Fruit fly (Drosophila melanogaster) whole organism, pupa: ENCODE data around the gene CG10862.

Experiments used
- CG10348 ChIP-seq: fragments of 200-800 bp; sonication (Bioruptor generic); IDR thresholded peaks from 2 replicates; pipeline ENCODE4 v1.3.6; 2022; ENCODE audit warnings: missing biosample characterization, missing genetic modification characterization
- CG12605 ChIP-seq: fragments of 200-800 bp; sonication (Bioruptor generic); IDR thresholded peaks from 2 replicates; pipeline ENCODE4 v1.3.6; 2022; ENCODE audit warnings: missing biosample characterization, missing genetic modification characterization
- CG13204 ChIP-seq: fragments of 200-800 bp; sonication (Bioruptor generic); optimal IDR thresholded peaks from 2 replicates; lab custom pipeline; 2018; ENCODE audit warnings: missing biosample characterization, mild to moderate bottlenecking, missing genetic modification characterization, moderate library complexity
- CG14655 ChIP-seq: fragments of 200-800 bp; sonication (Bioruptor generic); optimal IDR thresholded peaks from 3 replicates; lab custom pipeline; 2017; ENCODE audit warnings: mild to moderate bottlenecking, missing biosample characterization, missing genetic modification reagents, missing genetic modification characterization
- CG15710 ChIP-seq: fragments of 200-800 bp; sonication (Bioruptor generic); optimal IDR thresholded peaks from 2 replicates; lab custom pipeline; 2018; ENCODE audit warnings: missing biosample characterization, mild to moderate bottlenecking, missing genetic modification characterization, moderate library complexity
- CG17806 ChIP-seq: fragments of 200-800 bp; sonication (Bioruptor generic); optimal IDR thresholded peaks from 2 replicates; lab custom pipeline; 2018; ENCODE audit warnings: missing biosample characterization, mild to moderate bottlenecking, missing genetic modification characterization, moderate library complexity
- CG32121 ChIP-seq: fragments of 200-800 bp; sonication (Bioruptor generic); IDR thresholded peaks from 2 replicates; pipeline ENCODE4 v1.3.6; 2022; ENCODE audit warnings: missing biosample characterization, missing genetic modification characterization
- CG34367 ChIP-seq: fragments of 200-800 bp; sonication (Bioruptor generic); optimal IDR thresholded peaks from 2 replicates; lab custom pipeline; 2018; ENCODE audit warnings: missing biosample characterization, mild to moderate bottlenecking, missing genetic modification characterization
- CG4496 ChIP-seq: fragments of 200-800 bp; sonication (Bioruptor generic); IDR thresholded peaks from 3 replicates; pipeline ENCODE4 v1.3.6; 2022; ENCODE audit warnings: missing biosample characterization, missing genetic modification characterization
- CG8159 ChIP-seq: fragments of 200-800 bp; sonication (Bioruptor generic); optimal IDR thresholded peaks from 3 replicates; lab custom pipeline; 2018; ENCODE audit warnings: missing biosample characterization, mild to moderate bottlenecking, missing genetic modification characterization, moderate library complexity
- CG8301 ChIP-seq: fragments of 200-800 bp; sonication (Bioruptor generic); optimal IDR thresholded peaks from 2 replicates; lab custom pipeline; 2018; ENCODE audit warnings: missing biosample characterization, mild to moderate bottlenecking, missing genetic modification characterization
- CG9948 ChIP-seq: fragments of 200-800 bp; sonication (Bioruptor generic); optimal IDR thresholded peaks from 2 replicates; lab custom pipeline; 2018; ENCODE audit warnings: missing biosample characterization, mild to moderate bottlenecking, missing genetic modification characterization, moderate library complexity
- D1 ChIP-seq: fragments of 200-800 bp; sonication (Bioruptor generic); optimal IDR thresholded peaks from 2 replicates; lab custom pipeline; 2018; ENCODE audit warnings: missing biosample characterization, mild to moderate bottlenecking, missing genetic modification characterization, moderate library complexity
- EcR ChIP-seq: fragments of 200-800 bp; sonication (Bioruptor generic); optimal IDR thresholded peaks from 3 replicates; lab custom pipeline; 2019; ENCODE audit warnings: missing biosample characterization, missing genetic modification characterization, mild to moderate bottlenecking, moderate library complexity, missing genetic modification reagents
- Ets98B ChIP-seq: fragments of 200-800 bp; sonication (Bioruptor generic); IDR thresholded peaks from 2 replicates; pipeline ENCODE4 v1.3.6; 2022; ENCODE audit warnings: missing biosample characterization, missing genetic modification characterization
- Pif1A ChIP-seq: fragments of 200-800 bp; sonication (Bioruptor generic); optimal IDR thresholded peaks from 3 replicates; lab custom pipeline; 2016; ENCODE audit warnings: missing biosample characterization, missing genetic modification characterization
- Pif1B ChIP-seq: fragments of 200-800 bp; sonication (Bioruptor generic); optimal IDR thresholded peaks from 3 replicates; lab custom pipeline; 2016; ENCODE audit warnings: missing biosample characterization, missing genetic modification characterization
- Snoo ChIP-seq: fragments of 200-800 bp; sonication (Bioruptor generic); optimal IDR thresholded peaks from 3 replicates; lab custom pipeline; 2017; ENCODE audit warnings: missing biosample characterization, mild to moderate bottlenecking, missing genetic modification characterization, inconsistent platforms
- fd96Ca ChIP-seq: fragments of 200-800 bp; sonication (Bioruptor generic); IDR thresholded peaks from 3 replicates; pipeline ENCODE4 v1.3.6; 2022; ENCODE audit warnings: missing biosample characterization, missing genetic modification characterization
- gl ChIP-seq: fragments of 200-800 bp; sonication (Bioruptor generic); optimal IDR thresholded peaks from 2 replicates; lab custom pipeline; 2018; ENCODE audit warnings: missing biosample characterization, mild to moderate bottlenecking, missing genetic modification characterization
- rn ChIP-seq: fragments of 200-800 bp; sonication (Bioruptor generic); IDR thresholded peaks from 2 replicates; pipeline ENCODE4 v1.3.6; 2022; ENCODE audit warnings: missing biosample characterization, missing genetic modification characterization

Gene CG10862

DNA sequence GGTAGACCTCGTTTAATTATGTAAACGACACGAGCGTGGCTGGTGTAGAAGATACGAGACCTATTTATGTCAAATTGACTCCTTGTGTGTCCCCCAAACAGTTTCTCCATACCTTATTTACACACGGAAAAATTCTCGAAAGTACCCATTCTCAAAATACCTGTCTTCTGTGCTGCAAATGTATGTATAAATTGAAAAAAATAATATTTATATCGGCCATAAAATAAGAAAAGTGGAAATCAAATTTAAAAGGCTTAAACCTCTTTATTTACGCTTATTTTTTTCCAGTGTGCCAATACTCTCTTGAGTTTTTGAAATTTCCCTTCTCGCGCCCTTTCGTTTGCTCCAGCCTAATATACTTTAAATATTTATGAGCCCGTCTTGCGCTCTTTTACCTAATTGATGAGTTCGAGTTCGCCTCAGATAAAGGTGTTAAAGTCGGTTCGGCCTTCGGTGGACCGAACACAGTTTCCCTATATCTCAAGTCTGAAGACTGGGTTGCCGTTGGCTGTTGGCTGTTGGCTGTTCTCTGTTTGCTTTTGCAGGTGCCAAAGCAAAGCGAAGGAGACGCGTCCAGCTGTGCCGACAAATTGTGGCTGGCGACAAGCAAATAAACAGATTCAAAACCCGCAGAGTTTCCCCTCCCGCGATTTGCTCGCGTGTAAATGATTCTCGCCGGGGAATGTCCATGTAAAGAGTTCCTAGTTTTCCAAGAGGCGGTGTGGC lies 15.8 kb downstream of the CG10862 start:
- TF ChIP-seq Ets98B (GFP tag; lab: Robert Waterston, UW) (no peak), CG10348 (GFP tag; lab: Robert Waterston, UW) (no peak), rn (GFP tag; lab: Robert Waterston, UW) (no peak), CG34367 (tag; lab: Kevin White, UChicago) (peak; percentile 32), CG13204 (GFP tag; lab: Kevin White, UChicago) (no peak), Snoo (no peak), fd96Ca (no peak), Pif1A (GFP tag; lab: Kevin White, UChicago) (peak; percentile 26), CG14655 (GFP tag; lab: Kevin White, UChicago) (no peak), D1 (no peak), CG4496 (no peak), CG8159 (tag; lab: Kevin White, UChicago) (peak; percentile 12), CG15710 (tag; lab: Kevin White, UChicago) (peak; percentile 31), CG8301 (tag; lab: Kevin White, UChicago) (no peak), Pif1B (no peak), EcR (no peak), CG17806 (peak; percentile 2), CG12605 (no peak), CG9948 (tag; lab: Kevin White, UChicago) (peak; percentile 54), CG32121 (no peak), gl (tag; lab: Kevin White, UChicago) (no peak)

DNA sequence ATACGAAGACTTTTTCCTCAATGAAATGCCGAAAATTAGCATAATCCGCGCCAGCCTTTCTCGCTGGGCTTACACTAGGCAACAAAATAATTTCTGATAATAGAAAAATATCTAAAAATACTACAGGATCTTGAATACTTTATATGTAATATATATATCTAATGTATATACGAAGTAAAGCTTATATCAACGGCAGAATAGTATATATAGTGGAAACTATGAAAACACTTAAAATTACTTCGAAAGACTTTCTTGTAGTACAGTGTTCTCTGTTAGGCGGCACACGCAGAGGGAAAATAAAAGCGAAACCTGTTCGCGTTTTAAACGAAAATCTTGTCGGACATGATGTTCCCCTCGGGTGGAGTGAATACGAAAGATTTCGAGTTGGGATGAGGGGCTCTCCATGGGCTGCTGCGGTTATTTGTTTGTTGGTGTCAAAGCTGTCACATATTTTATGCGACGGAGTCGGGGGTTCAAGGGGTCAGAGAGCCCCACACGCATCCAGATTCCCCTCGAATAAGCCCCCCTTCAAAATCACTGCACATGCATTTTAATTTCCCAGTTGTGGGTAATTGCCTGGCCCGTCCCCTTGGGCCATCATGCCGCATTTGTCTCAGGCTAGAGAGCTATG lies 20.3 kb downstream of the CG10862 start:
- TF ChIP-seq rn (GFP tag; lab: Robert Waterston, UW), result no peak
- TF ChIP-seq EcR, result peak; percentile 9
- TF ChIP-seq CG32121, result peak; percentile 73
- TF ChIP-seq CG17806, result peak; percentile 82
- TF ChIP-seq CG15710 (tag; lab: Kevin White, UChicago), result peak; percentile 66
- TF ChIP-seq CG14655 (GFP tag; lab: Kevin White, UChicago), result peak; percentile 82
- TF ChIP-seq Ets98B (GFP tag; lab: Robert Waterston, UW), result peak; percentile 53
- TF ChIP-seq CG8159 (tag; lab: Kevin White, UChicago), result peak; percentile 83
- TF ChIP-seq CG12605, result peak; percentile 58
- no peak for TF ChIP-seq CG10348 (GFP tag; lab: Robert Waterston, UW)
- TF ChIP-seq CG8301 (tag; lab: Kevin White, UChicago), result peak; percentile 74
- TF ChIP-seq CG9948 (tag; lab: Kevin White, UChicago), result peak; percentile 69
- peak; percentile 59 for TF ChIP-seq Pif1A (GFP tag; lab: Kevin White, UChicago)
- TF ChIP-seq CG13204 (GFP tag; lab: Kevin White, UChicago), result peak; percentile 37
- no peak for TF ChIP-seq D1
- TF ChIP-seq CG4496, result peak; percentile 72
- peak; percentile 78 for TF ChIP-seq Pif1B
- peak; percentile 46 for TF ChIP-seq CG34367 (tag; lab: Kevin White, UChicago)
- peak; percentile 66; the same call in 1 of the 3 replicates for TF ChIP-seq fd96Ca
- TF ChIP-seq Snoo, result peak; percentile 42
- TF ChIP-seq gl (tag; lab: Kevin White, UChicago), result no peak

DNA sequence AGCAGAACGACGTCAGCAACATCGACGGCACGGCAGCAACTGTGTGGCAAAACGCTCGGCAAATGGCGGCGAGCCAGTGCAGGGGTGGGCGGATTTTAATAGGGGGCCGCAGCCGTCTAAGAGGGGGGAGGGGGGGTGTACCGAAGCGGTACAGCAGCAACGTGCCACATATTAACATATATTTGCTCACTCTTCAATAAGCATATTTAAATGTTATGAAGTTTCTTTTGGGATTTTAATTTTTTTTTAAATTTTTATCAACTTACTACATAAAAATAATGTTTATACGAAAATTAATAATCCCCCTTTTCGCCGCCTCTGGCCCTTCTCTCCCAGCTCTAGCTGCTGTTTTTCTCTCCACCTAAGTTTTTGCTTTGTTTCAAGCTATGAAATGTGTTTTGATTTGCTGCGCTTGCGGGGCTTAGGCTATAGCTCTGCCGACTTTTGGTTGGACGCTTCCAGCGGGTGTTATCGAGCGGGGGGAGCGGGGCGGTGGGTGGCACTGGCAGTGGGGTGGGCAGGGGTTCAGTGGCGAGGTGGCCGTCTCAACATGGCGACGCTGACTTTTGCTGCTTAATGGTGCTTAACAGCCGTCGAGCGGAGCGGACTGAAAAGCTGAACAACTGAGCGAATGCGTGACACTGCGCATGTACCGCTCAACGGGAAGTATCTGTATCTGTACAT lies 21.9 kb downstream of the CG10862 start:
- TF ChIP-seq Snoo (no peak), Pif1B (no peak), CG13204 (GFP tag; lab: Kevin White, UChicago) (no peak), CG8159 (tag; lab: Kevin White, UChicago) (peak; percentile 66), CG9948 (tag; lab: Kevin White, UChicago) (peak; percentile 70), CG14655 (GFP tag; lab: Kevin White, UChicago) (peak; percentile 70), fd96Ca (peak; percentile 92), rn (GFP tag; lab: Robert Waterston, UW) (peak; percentile 69), CG17806 (peak; percentile 40), Ets98B (GFP tag; lab: Robert Waterston, UW) (peak; percentile 80), CG34367 (tag; lab: Kevin White, UChicago) (peak; percentile 41), CG12605 (peak; percentile 41; the same call in 1 of the 2 replicates), CG4496 (peak; percentile 89), CG15710 (tag; lab: Kevin White, UChicago) (peak; percentile 67), CG8301 (tag; lab: Kevin White, UChicago) (peak; percentile 60), Pif1A (GFP tag; lab: Kevin White, UChicago) (no peak), CG10348 (GFP tag; lab: Robert Waterston, UW) (peak; percentile 87), CG32121 (peak; percentile 88)

DNA sequence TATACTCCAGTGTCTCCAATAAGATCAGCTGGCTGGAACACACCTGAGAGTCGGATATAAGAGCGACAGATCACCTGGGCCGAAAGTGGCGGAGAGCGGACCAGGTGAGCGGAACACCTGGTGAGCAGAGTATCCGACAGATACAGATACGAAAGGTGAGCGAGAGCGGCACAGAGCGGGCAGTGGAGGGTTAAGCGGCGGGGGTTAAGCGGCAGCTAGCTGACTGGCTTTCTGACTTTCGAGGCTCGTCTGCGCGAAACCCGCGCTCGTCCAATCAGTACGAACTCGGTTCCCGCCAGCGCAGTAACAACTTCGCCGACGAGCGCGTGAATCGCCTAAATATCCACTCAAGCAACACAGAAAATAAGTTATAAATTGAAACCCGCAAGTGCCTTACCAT lies 28.5 kb downstream of the CG10862 start, which contains the start of gene dar1:
Gene dar1 (plus strand): TSS at position 284 of the 400 bp plus-strand sequence.
- peak; percentile 13 for TF ChIP-seq Pif1A (GFP tag; lab: Kevin White, UChicago)
- TF ChIP-seq CG8159 (tag; lab: Kevin White, UChicago), result no peak
- no peak for TF ChIP-seq gl (tag; lab: Kevin White, UChicago)
- 0 out of 3 replicates have a peak, but pooled peaks have one; percentile 20 for TF ChIP-seq CG4496
- peak; percentile 57; the same call in 1 of the 2 replicates for TF ChIP-seq Ets98B (GFP tag; lab: Robert Waterston, UW)
- TF ChIP-seq EcR, result no peak
- no peak for TF ChIP-seq CG10348 (GFP tag; lab: Robert Waterston, UW)
- TF ChIP-seq CG9948 (tag; lab: Kevin White, UChicago), result no peak
- 0 out of 2 replicates have a peak, but pooled peaks have one; percentile 30 for TF ChIP-seq CG12605
- TF ChIP-seq D1, result no peak
- no peak for TF ChIP-seq CG14655 (GFP tag; lab: Kevin White, UChicago)
- TF ChIP-seq CG32121, result no peak
- peak; percentile 85 for TF ChIP-seq CG13204 (GFP tag; lab: Kevin White, UChicago)
- no peak for TF ChIP-seq rn (GFP tag; lab: Robert Waterston, UW)
- TF ChIP-seq fd96Ca, result 0 out of 3 replicates have a peak, but pooled peaks have one; percentile 42
- no peak for TF ChIP-seq CG8301 (tag; lab: Kevin White, UChicago)
- TF ChIP-seq CG34367 (tag; lab: Kevin White, UChicago), result no peak
- TF ChIP-seq Pif1B, result peak; percentile 8
- no peak for TF ChIP-seq Snoo
- no peak for TF ChIP-seq CG15710 (tag; lab: Kevin White, UChicago)
- TF ChIP-seq CG17806, result no peak
